Worm (Caenorhabditis elegans) whole organism, midembryonic: Measurements from ENCODE around the gene nhr-38.

ENCODE experiments used
- T22C8.4 ChIP-seq: fragments of 200-800 bp; sonication (Bioruptor generic); IDR thresholded peaks from 2 replicates; pipeline ENCODE4 v1.3.6; 2022; ENCODE audit warnings: missing genetic modification characterization, missing compliant biosample characterization
- cog-1 ChIP-seq: sonication (generic microtip); optimal IDR thresholded peaks from 2 replicates; lab custom pipeline; 2016; ENCODE audit warnings: missing genetic modification characterization, missing compliant biosample characterization
- flt-1 ChIP-seq: fragments of 200-800 bp; sonication (Bioruptor generic); IDR thresholded peaks from 2 replicates; pipeline ENCODE4 v1.3.6; 2022; ENCODE audit warnings: missing genetic modification characterization, missing compliant biosample characterization
- klf-2 ChIP-seq: fragments of 200-800 bp; sonication (Bioruptor generic); conservative IDR thresholded peaks from 2 replicates; pipeline ENCODE4 v1.3.6; 2022; ENCODE audit warnings: missing genetic modification reagents, missing genetic modification characterization, missing compliant biosample characterization
- med-1 ChIP-seq: sonication (generic microtip); optimal IDR thresholded peaks from 2 replicates; lab custom pipeline; 2017; ENCODE audit warnings: missing genetic modification characterization, mild to moderate bottlenecking, missing compliant biosample characterization, antibody characterized with exemption, missing genetic modification reagents; ENCODE audit not compliant: insufficient read depth
- tab-1 ChIP-seq: fragments of 200-800 bp; sonication (Bioruptor generic); IDR thresholded peaks from 2 replicates; pipeline ENCODE4 v1.3.6; 2022; ENCODE audit warnings: missing genetic modification characterization, missing compliant biosample characterization
- ztf-23 ChIP-seq: fragments of 200-800 bp; sonication (Bioruptor generic); IDR thresholded peaks from 2 replicates; pipeline ENCODE4 v1.3.6; 2022; ENCODE audit warnings: missing genetic modification reagents, missing genetic modification characterization, missing compliant biosample characterization
- ztf-29 ChIP-seq: fragments of 200-800 bp; sonication (Bioruptor generic); IDR thresholded peaks from 2 replicates; pipeline ENCODE4 v1.3.6; 2022; ENCODE audit warnings: missing genetic modification reagents, missing genetic modification characterization, missing compliant biosample characterization

ce11 chrIV:9677226-9677992 lies 32.6 kb upstream of the nhr-38 start:
- TF ChIP-seq ztf-29 (GFP tag; lab: Robert Waterston, UW) (no peak), ztf-23 (GFP tag; lab: Robert Waterston, UW) (no peak), cog-1 (tag; lab: Kevin White, UChicago) (no peak), tab-1 (GFP tag; lab: Robert Waterston, UW) (no peak), med-1 (GFP tag; lab: Kevin White, UChicago) (no peak), flt-1 (no peak), klf-2 (GFP tag; lab: Robert Waterston, UW) (no peak), T22C8.4 (no peak)
